Fruit fly (Drosophila melanogaster) whole organism, wandering third instar larva: ENCODE measurements around the gene Ndae1.
A peak's percentile ranks its signal among the peaks of the same experiment; 100 is the strongest.

ENCODE experiments used
- Abd-B ChIP-seq: fragments of >200 bp; optimal IDR thresholded peaks from 2 replicates; lab custom pipeline; 2017; ENCODE audit warnings: missing biosample characterization, missing genetic modification characterization
- CG32264 ChIP-seq: fragments of 200-800 bp; sonication (Bioruptor generic); optimal IDR thresholded peaks from 2 replicates; lab custom pipeline; 2016; ENCODE audit warnings: missing biosample characterization, missing genetic modification characterization
- CG9705 ChIP-seq: fragments of 200-800 bp; sonication (Bioruptor generic); optimal IDR thresholded peaks from 2 replicates; lab custom pipeline; 2018; ENCODE audit warnings: missing biosample characterization, mild to moderate bottlenecking, missing genetic modification characterization
- CrebA ChIP-seq: fragments of 200-800 bp; sonication (Bioruptor generic); optimal IDR thresholded peaks from 2 replicates; lab custom pipeline; 2016; ENCODE audit warnings: missing biosample characterization, mild to moderate bottlenecking, missing genetic modification characterization, borderline replicate concordance
- Dfd ChIP-seq: fragments of >200 bp; optimal IDR thresholded peaks from 2 replicates; lab custom pipeline; 2017; ENCODE audit warnings: missing biosample characterization, missing genetic modification characterization
- HLH106 ChIP-seq: fragments of 200-800 bp; optimal IDR thresholded peaks from 3 replicates; lab custom pipeline; 2019; ENCODE audit warnings: missing biosample characterization, mild to moderate bottlenecking, missing genetic modification characterization, moderate library complexity
- Hnf4 ChIP-seq: fragments of 200-800 bp; sonication (Bioruptor generic); optimal IDR thresholded peaks from 2 replicates; lab custom pipeline; 2016; ENCODE audit warnings: missing biosample characterization, mild to moderate bottlenecking, missing genetic modification characterization
- Hr78 ChIP-seq: fragments of >200 bp; optimal IDR thresholded peaks from 2 replicates; lab custom pipeline; 2017; ENCODE audit warnings: missing biosample characterization, missing genetic modification characterization
- Hr83 ChIP-seq: fragments of 200-300 bp; sonication (Bioruptor generic); optimal IDR thresholded peaks from 2 replicates; lab custom pipeline; 2016; ENCODE audit warnings: missing biosample characterization, mild to moderate bottlenecking, missing genetic modification characterization, moderate library complexity; ENCODE audit not compliant: poor library complexity, severe bottlenecking
- Jra ChIP-seq: sonication (Bioruptor generic); optimal IDR thresholded peaks from 2 replicates; lab custom pipeline; 2016; ENCODE audit warnings: missing biosample characterization, missing genetic modification characterization
- Myc ChIP-seq: fragments of >200 bp; optimal IDR thresholded peaks from 2 replicates; lab custom pipeline; 2017
- N ChIP-seq: fragments of >200 bp; optimal IDR thresholded peaks from 2 replicates; lab custom pipeline; 2018; ENCODE audit warnings: missing biosample characterization, missing external identifiers, missing genetic modification characterization
- Rel ChIP-seq, 2 experiments: fragments of 200-800 bp; sonication (Bioruptor generic) in 1 of 2; optimal IDR thresholded peaks; 2 replicates in 1 of 2; 3 replicates in 1 of 2; lab custom pipeline; 2016 to 2019; ENCODE audit warnings: mild to moderate bottlenecking in 2 of 2, missing biosample characterization in 2 of 2, missing genetic modification characterization in 2 of 2, moderate library complexity in 1 of 2
- Sp1 ChIP-seq: fragments of 200-800 bp; sonication (Bioruptor generic); optimal IDR thresholded peaks from 3 replicates; lab custom pipeline; 2019; ENCODE audit warnings: missing biosample characterization, mild to moderate bottlenecking, missing genetic modification characterization, moderate library complexity
- br ChIP-seq: fragments of 200-800 bp; sonication (Bioruptor generic); optimal IDR thresholded peaks from 2 replicates; lab custom pipeline; 2016; ENCODE audit warnings: missing biosample characterization, missing genetic modification characterization
- brk ChIP-seq: fragments of 200-800 bp; sonication (Bioruptor generic); optimal IDR thresholded peaks from 2 replicates; lab custom pipeline; 2016; ENCODE audit warnings: missing biosample characterization, mild to moderate bottlenecking, missing genetic modification characterization
- dl ChIP-seq, 2 experiments: fragments of 175-275, 200-275 bp in 1 of 2; fragments of 200-275 bp in 1 of 2; sonication (Bioruptor generic); optimal IDR thresholded peaks; lab custom pipeline; 2018; ENCODE audit warnings: mild to moderate bottlenecking in 2 of 2, missing biosample characterization in 2 of 2, missing genetic modification characterization in 2 of 2, moderate library complexity in 2 of 2; ENCODE audit not compliant: partially characterized antibody in 2 of 2, insufficient read depth in 1 of 2
- dmrt93B ChIP-seq: fragments of 200-800 bp; sonication (Bioruptor generic); optimal IDR thresholded peaks from 2 replicates; lab custom pipeline; 2018; ENCODE audit warnings: missing biosample characterization, mild to moderate bottlenecking, missing genetic modification characterization
- dsf ChIP-seq: sonication (Bioruptor generic); optimal IDR thresholded peaks from 2 replicates; lab custom pipeline; 2016; ENCODE audit warnings: missing biosample characterization, missing genetic modification characterization, borderline replicate concordance
- ey ChIP-seq: fragments of 200-800 bp; sonication (Bioruptor generic); optimal IDR thresholded peaks from 2 replicates; lab custom pipeline; 2016; ENCODE audit warnings: missing biosample characterization, missing genetic modification characterization
- foxo ChIP-seq, 2 experiments: fragments of 200-800 bp; sonication (Bioruptor generic); optimal IDR thresholded peaks; 2 replicates in 1 of 2; 3 replicates in 1 of 2; lab custom pipeline; 2016 to 2017; ENCODE audit warnings: missing biosample characterization in 2 of 2, missing genetic modification characterization in 2 of 2
- fru ChIP-seq: fragments of 200-800 bp; sonication (Bioruptor generic); optimal IDR thresholded peaks from 3 replicates; lab custom pipeline; 2016; ENCODE audit warnings: missing biosample characterization, mild to moderate bottlenecking, missing genetic modification characterization
- h ChIP-seq: fragments of 200-800 bp; sonication (Bioruptor generic); optimal IDR thresholded peaks from 3 replicates; lab custom pipeline; 2016; ENCODE audit warnings: missing biosample characterization, mild to moderate bottlenecking, missing genetic modification characterization
- jim ChIP-seq: fragments of 175-275, 200-325 bp; sonication (Bioruptor generic); optimal IDR thresholded peaks from 2 replicates; lab custom pipeline; 2016; ENCODE audit warnings: missing biosample characterization, mild to moderate bottlenecking, missing genetic modification characterization
- pan ChIP-seq: fragments of >200 bp; optimal IDR thresholded peaks from 2 replicates; lab custom pipeline; 2017
- psq ChIP-seq: fragments of 200-800 bp; sonication (Bioruptor generic); optimal IDR thresholded peaks from 3 replicates; lab custom pipeline; 2017; ENCODE audit warnings: missing biosample characterization, mild to moderate bottlenecking, missing genetic modification characterization, moderate library complexity
- rgr ChIP-seq: fragments of 200-800 bp; sonication (Bioruptor generic); optimal IDR thresholded peaks from 3 replicates; lab custom pipeline; 2016; ENCODE audit warnings: missing biosample characterization, mild to moderate bottlenecking, missing genetic modification characterization
- sage ChIP-seq: fragments of 200-800 bp; sonication (Bioruptor generic); optimal IDR thresholded peaks from 2 replicates; lab custom pipeline; 2016; ENCODE audit warnings: missing biosample characterization, mild to moderate bottlenecking, missing genetic modification characterization
- sv ChIP-seq: fragments of 200-800 bp; sonication (Bioruptor generic); optimal IDR thresholded peaks from 3 replicates; lab custom pipeline; 2016; ENCODE audit warnings: missing biosample characterization, missing genetic modification characterization
- tai ChIP-seq: sonication (Bioruptor generic); optimal IDR thresholded peaks from 2 replicates; lab custom pipeline; 2016; ENCODE audit warnings: missing biosample characterization, missing genetic modification characterization
- usp ChIP-seq: fragments of >200 bp; optimal IDR thresholded peaks from 2 replicates; lab custom pipeline; 2017; ENCODE audit warnings: missing biosample characterization, missing genetic modification characterization

Gene Ndae1

DNA sequence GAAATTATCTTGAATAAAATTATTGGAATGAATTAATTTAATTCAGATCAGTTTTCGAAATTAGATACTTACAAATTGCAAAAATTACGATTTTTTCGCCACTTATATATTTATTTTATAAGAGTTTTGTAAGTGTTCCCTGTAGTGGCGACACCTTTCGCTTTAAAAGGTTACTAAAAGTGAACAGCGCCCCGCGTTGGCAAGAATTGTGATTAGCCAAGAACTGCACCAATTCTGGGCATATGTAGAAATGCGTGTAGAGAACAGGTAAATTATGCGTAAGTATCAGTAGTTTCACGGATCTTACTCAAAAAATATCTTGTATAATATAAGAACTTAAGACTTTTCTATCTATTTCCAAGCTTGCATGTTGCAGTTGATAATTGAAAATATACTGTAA, 32.3 kb upstream of the Ndae1 start (continued):
- TF ChIP-seq br (GFP tag; lab: Kevin White, UChicago) = peak; percentile 30
- peak; percentile 12 for TF ChIP-seq psq
- no peak for TF ChIP-seq brk (GFP tag; lab: Kevin White, UChicago)
- TF ChIP-seq fru (GFP tag; lab: Kevin White, UChicago) = peak; percentile 29
- TF ChIP-seq jim (GFP tag; lab: Kevin White, UChicago) = peak; percentile 18
- peak; percentile 26 for TF ChIP-seq Hnf4
- no peak for TF ChIP-seq N
- peak in 1 of 2 experiments; percentile 61 for TF ChIP-seq foxo (GFP tag; optimal IDR thresholded peaks at IDR 0.05; lab: Kevin White, UChicago)
- TF ChIP-seq CG32264 = no peak

DNA sequence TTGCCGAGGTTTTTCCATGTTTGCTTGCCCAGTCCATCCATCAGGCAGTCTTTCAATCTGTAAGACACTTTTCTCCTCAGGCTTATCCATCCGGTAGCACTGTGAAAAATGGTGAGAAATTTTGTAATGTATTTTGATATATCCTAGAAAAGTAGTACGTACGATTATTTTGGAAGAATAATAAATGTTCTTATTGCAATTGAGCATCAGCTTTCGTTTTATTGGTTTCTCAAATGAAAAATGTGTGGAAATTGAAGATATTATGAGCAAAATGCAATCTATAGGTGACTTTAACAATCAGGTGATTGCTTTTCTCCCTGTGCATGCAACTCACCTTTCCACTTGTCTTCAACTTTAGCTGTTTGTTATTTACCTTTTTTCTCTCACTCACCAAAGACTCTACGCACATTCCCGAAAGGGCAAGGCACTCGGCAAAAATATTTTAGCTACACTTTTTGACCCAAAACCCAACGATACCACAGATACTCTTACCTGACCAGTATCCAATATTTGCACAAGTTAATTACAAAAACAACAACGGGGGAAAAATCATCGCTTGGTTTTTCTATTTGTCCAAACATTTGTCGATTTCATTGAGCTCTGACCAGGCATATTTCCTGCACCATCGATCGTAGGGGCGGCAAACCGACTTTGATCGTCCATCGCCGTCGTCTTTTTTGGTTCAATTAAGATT, 28.6 kb upstream of the Ndae1 start:
- TF ChIP-seq Hr78 (GFP tag; lab: Kevin White, UChicago) = no peak
- no peak for TF ChIP-seq HLH106
- no peak for TF ChIP-seq h
- no peak for TF ChIP-seq Myc (lab: Kevin White, UChicago)
- TF ChIP-seq CrebA (GFP tag; lab: Kevin White, UChicago) = no peak
- TF ChIP-seq Abd-B (GFP tag; lab: Kevin White, UChicago) = no peak
- TF ChIP-seq ey (GFP tag; lab: Kevin White, UChicago) = no peak
- TF ChIP-seq pan = no peak
- TF ChIP-seq jim (GFP tag; lab: Kevin White, UChicago) = no peak
- TF ChIP-seq CG32264 = no peak
- TF ChIP-seq tai = no peak
- no peak for TF ChIP-seq psq
- TF ChIP-seq br (GFP tag; lab: Kevin White, UChicago) = no peak
- TF ChIP-seq fru (GFP tag; lab: Kevin White, UChicago) = no peak

DNA sequence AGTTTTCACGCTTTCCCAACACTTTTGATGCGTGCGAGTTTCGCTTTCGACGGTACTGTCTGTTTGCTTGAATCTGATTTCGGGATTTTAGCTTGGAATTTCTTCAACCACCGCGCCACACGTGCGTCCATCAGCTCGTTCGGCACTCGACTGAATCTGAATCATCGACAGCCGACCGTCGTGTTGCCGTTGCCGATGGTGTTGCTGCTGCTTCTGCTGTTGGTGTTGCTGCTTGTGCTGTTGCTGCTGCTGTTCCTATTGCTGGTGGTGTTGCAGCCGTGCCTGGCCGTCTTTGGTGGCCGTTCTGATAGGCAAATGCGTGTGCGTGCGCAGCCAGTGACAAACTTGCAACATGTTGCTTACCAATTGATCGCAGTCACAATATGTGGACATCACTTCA, 27.9 kb upstream of the Ndae1 start, which contains the start of gene Wnt4:
Gene Wnt4 (minus strand): TSS at position 155 of the 400 bp plus-strand sequence.
- TF ChIP-seq CG32264 = no peak
- TF ChIP-seq brk (GFP tag; lab: Kevin White, UChicago) = no peak
- no peak for TF ChIP-seq br (GFP tag; lab: Kevin White, UChicago)
- no peak for TF ChIP-seq Rel (GFP tag; optimal IDR thresholded peaks at IDR 0.05; lab: Kevin White, UChicago)
- TF ChIP-seq Rel (tag; optimal IDR thresholded peaks at IDR 0.05; lab: Kevin White, UChicago) = no peak
- no peak for TF ChIP-seq fru (GFP tag; lab: Kevin White, UChicago)
- peak; percentile 89 for TF ChIP-seq Dfd

dm6 chr2L:7272452-7272851, 23.3 kb upstream of the Ndae1 start:
- no peak for TF ChIP-seq rgr (GFP tag; lab: Kevin White, UChicago)
- TF ChIP-seq dsf (GFP tag; lab: Kevin White, UChicago) = no peak
- TF ChIP-seq ey (GFP tag; lab: Kevin White, UChicago) = no peak
- no peak for TF ChIP-seq brk (GFP tag; lab: Kevin White, UChicago)
- TF ChIP-seq Hr83 (GFP tag; lab: Kevin White, UChicago) = no peak
- TF ChIP-seq foxo (GFP tag; optimal IDR thresholded peaks at IDR 0.05; lab: Kevin White, UChicago) = no peak
- TF ChIP-seq HLH106 = no peak
- TF ChIP-seq Hr78 (GFP tag; lab: Kevin White, UChicago) = no peak
- no peak for TF ChIP-seq Myc (lab: Kevin White, UChicago)
- TF ChIP-seq usp = no peak
- no peak for TF ChIP-seq sage (GFP tag; lab: Kevin White, UChicago)
- no peak for TF ChIP-seq Dfd
- no peak for TF ChIP-seq Hnf4
- TF ChIP-seq br (GFP tag; lab: Kevin White, UChicago) = no peak
- TF ChIP-seq psq = no peak
- no peak for TF ChIP-seq fru (GFP tag; lab: Kevin White, UChicago)
- no peak for TF ChIP-seq dmrt93B

- TF ChIP-seq Sp1 (GFP tag; lab: Kevin White, UChicago) (no peak), foxo (GFP tag; optimal IDR thresholded peaks at IDR 0.05; lab: Kevin White, UChicago) (peak in 1 of 2 experiments; percentile 19), h (peak; percentile 12), Hnf4 (no peak), Dfd (no peak), CG9705 (GFP tag; lab: Kevin White, UChicago) (no peak), brk (GFP tag; lab: Kevin White, UChicago) (no peak), Hr83 (GFP tag; lab: Kevin White, UChicago) (no peak), Jra (GFP tag; lab: Kevin White, UChicago) (no peak), rgr (GFP tag; lab: Kevin White, UChicago) (no peak), jim (GFP tag; lab: Kevin White, UChicago) (no peak), ey (GFP tag; lab: Kevin White, UChicago) (no peak), br (GFP tag; lab: Kevin White, UChicago) (no peak), fru (GFP tag; lab: Kevin White, UChicago) (no peak), sv (GFP tag; lab: Kevin White, UChicago) (peak; percentile 32), Rel (GFP tag; optimal IDR thresholded peaks at IDR 0.05; lab: Kevin White, UChicago) (no peak), Rel (tag; optimal IDR thresholded peaks at IDR 0.05; lab: Kevin White, UChicago) (no peak), dl (GFP tag; optimal IDR thresholded peaks at IDR 0.05; lab: Kevin White, UChicago; ENCODE audit: insufficient read depth in 1 of 2, partially characterized antibody in 2 of 2) (no peak), Abd-B (GFP tag; lab: Kevin White, UChicago) (no peak), pan (no peak)
Observed at dm6 chr2L:7270270-7270669, 21.1 kb upstream of the Ndae1 start.
